Worm (Caenorhabditis elegans) whole organism, L1 larva: Measurements from ENCODE around the gene srlf-31.

ENCODE experiments used
- lin-13 ChIP-seq: fragments of 150-350 bp; optimal IDR thresholded peaks from 2 replicates; lab custom pipeline; 2014; ENCODE audit warnings: missing biosample characterization, missing genetic modification reagents, missing genetic modification characterization
- nhr-19 ChIP-seq: fragments of 200-800 bp; sonication (Bioruptor generic); conservative IDR thresholded peaks from 2 replicates; pipeline ENCODE4 v1.3.6; 2022; ENCODE audit warnings: missing genetic modification characterization, missing compliant biosample characterization
- ztf-4 ChIP-seq: fragments of 150-350 bp; optimal IDR thresholded peaks from 2 replicates; lab custom pipeline; 2014; ENCODE audit warnings: missing biosample characterization, missing genetic modification characterization

ce11 chrIV:11937087-11937486 lies 14.1 kb upstream of the srlf-31 start, which contains the start of gene slc-5A12:
- TF ChIP-seq nhr-19 (GFP tag; lab: Robert Waterston, UW) = no peak
- no peak for TF ChIP-seq lin-13 (GFP tag; lab: Kevin White, UChicago)
- no peak for TF ChIP-seq ztf-4 (tag; lab: Kevin White, UChicago)
